Worm (Caenorhabditis elegans): Measurements from ENCODE around the gene srab-6.
"Not testable (repeated sequence)": the region's sequence is repeated elsewhere in the genome, so short reads cannot be mapped to it uniquely, and the experiment has no call there.

The srab-6 gene

DNA sequence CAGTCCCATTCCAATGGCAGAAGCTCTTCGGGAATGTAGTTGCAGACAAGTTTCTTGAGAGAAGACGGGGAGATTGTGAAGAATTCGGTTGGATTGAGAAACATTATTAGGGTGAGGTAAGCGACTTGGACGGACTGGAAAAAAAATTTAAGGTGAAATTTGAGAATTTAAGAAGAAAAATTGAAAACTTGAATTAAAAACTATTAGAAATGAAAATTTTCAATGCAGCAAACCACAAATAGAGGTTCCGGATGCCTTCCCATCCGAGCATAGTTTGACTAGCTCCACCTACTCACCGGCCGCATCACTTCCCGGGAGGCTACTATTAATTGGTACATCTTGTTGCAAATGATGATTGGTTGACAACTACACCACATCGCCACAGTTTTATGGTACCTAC is 38.0 kb downstream of the srab-6 start, which contains the start of gene Y73C8C.8:
Y73C8C.8 (minus strand) TSS at position 101 of the 400 bp plus-strand sequence.
- TF ChIP-seq ceh-43 (GFP tag; optimal IDR thresholded peaks at IDR 0.05) (no peak), elt-1 (tag; optimal IDR thresholded peaks at IDR 0.05; ENCODE audit: borderline replicate concordance, insufficient read depth) (no peak), ham-2 (GFP tag; optimal IDR thresholded peaks at IDR 0.05) (no peak), nhr-28 (tag; optimal IDR thresholded peaks at IDR 0.05) (no peak)

DNA sequence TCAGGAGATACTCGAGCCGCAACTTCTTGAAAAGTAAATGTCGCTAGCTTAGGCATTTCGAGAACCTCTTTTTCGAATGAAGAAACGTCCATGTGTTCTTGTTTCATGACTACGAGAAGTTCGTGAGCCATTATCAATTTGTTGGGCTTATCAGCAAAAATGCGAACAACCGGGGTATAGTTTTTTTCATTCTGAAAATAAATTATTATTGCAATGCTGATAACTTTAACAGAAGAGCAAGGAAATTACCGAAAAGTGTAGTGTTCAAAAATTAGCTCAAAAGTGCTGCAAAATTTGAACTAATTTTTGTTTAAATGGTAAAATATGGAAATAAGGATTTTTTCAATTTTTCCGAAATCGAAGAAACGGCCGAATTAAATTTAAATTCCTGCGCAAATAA is 39.6 kb downstream of the srab-6 start:
- TF ChIP-seq tbx-8 (GFP tag; optimal IDR thresholded peaks at IDR 0.05) (no peak), nhr-12 (tag; optimal IDR thresholded peaks at IDR 0.05) (no peak)

DNA sequence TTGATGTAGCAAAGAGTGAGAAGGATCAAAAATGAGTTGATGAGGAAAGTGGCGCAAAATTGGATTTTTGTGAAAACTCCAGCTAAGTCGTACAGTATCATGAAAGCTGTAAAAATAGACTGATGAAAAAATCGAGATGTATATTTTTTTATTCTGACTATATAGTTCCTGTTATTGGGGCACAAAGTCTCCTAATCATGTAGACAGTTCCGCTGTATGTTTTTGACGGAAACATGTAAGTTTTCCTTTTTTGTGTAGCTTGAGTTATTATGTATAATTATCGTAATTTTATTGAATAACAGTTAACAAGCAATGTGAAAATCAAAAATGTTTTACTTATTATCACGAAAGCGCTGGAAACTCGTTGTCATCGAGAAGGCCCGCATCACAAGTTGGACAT is 44.3 kb downstream of the srab-6 start, which contains the start of gene str-68:
str-68 (minus strand) TSS at position 101 of the 400 bp plus-strand sequence.
- TF ChIP-seq mls-2 (tag; optimal IDR thresholded peaks at IDR 0.05) (no peak), nhr-2 (tag; optimal IDR thresholded peaks at IDR 0.05) (no peak), snpc-4 (tag; optimal IDR thresholded peaks at IDR 0.05) (no peak), nhr-237 (tag; optimal IDR thresholded peaks at IDR 0.05) (no peak), ham-2 (GFP tag; optimal IDR thresholded peaks at IDR 0.05) (no peak), unc-62 (GFP tag; optimal IDR thresholded peaks at IDR 0.05) (no peak), mab-5 (tag; optimal IDR thresholded peaks at IDR 0.05) (no peak), pha-4 (tag; optimal IDR thresholded peaks at IDR 0.05) (no peak), hlh-1 (tag; optimal IDR thresholded peaks at IDR 0.05) (no peak), ceh-43 (GFP tag; optimal IDR thresholded peaks at IDR 0.05) (no peak), nhr-12 (tag; optimal IDR thresholded peaks at IDR 0.05) (no peak), M03D4.4 (tag; optimal IDR thresholded peaks at IDR 0.05) (no peak), tbx-8 (GFP tag; optimal IDR thresholded peaks at IDR 0.05) (no peak), flh-1 (GFP tag; optimal IDR thresholded peaks at IDR 0.05) (no peak)

DNA sequence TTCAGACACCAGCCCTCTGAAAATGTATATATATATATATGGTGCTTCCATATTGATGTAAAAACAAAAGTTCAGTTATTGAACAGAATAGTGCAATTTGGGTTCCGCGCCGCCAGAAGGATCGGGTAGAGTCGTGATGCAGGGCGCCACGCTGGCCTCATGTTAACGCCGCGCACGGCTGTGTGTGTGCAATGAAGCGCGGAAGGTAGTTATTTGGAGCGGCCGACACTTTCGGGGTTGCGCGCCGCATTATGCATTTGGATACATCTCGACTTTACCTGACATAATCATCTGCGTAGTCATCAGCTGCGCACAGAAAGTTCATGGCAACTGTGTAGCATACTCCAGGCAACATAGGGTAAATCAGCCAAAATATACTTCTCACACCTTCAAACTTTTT is 45.0 kb downstream of the srab-6 start:
- no peak for TF ChIP-seq unc-39 (tag; optimal IDR thresholded peaks at IDR 0.05)
- no peak for TF ChIP-seq drap-1 (GFP tag; optimal IDR thresholded peaks at IDR 0.05)
- no peak for TF ChIP-seq mls-2 (tag; optimal IDR thresholded peaks at IDR 0.05)
- TF ChIP-seq bed-3 (GFP tag; optimal IDR thresholded peaks at IDR 0.05) = no peak
- no peak for TF ChIP-seq zip-8 (tag; optimal IDR thresholded peaks at IDR 0.05)
- no peak for TF ChIP-seq ceh-83 (GFP tag; optimal IDR thresholded peaks at IDR 0.05)
- TF ChIP-seq cnd-1 (tag; optimal IDR thresholded peaks at IDR 0.05) = no peak
- no peak for TF ChIP-seq flh-1 (GFP tag; optimal IDR thresholded peaks at IDR 0.05)

DNA sequence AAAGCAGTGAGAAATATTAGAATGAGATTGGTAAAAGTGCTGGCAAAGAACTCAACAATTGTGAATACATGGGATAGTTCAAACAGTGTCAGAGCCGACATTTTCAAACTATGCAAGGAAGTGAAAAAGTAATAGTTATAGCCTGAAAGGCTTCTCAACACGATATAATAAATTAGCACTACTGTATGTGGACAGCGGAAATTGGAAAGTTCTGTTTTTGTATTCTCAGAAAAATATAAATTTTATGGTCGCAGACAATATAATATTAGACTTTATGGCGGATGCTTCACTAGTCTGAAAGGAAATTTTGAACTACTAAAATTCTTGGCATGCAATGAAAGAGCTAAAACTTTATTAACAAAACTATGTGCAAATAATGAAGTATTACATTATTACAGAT is 46.0 kb downstream of the srab-6 start, which contains the start of gene str-69:
str-69 (minus strand) TSS at position 101 of the 400 bp plus-strand sequence.
- TF ChIP-seq lin-32 (GFP tag; optimal IDR thresholded peaks at IDR 0.05) (no peak), flh-1 (GFP tag; optimal IDR thresholded peaks at IDR 0.05) (no peak), ceh-43 (GFP tag; optimal IDR thresholded peaks at IDR 0.05) (no peak), mls-2 (tag; optimal IDR thresholded peaks at IDR 0.05) (no peak), drap-1 (GFP tag; optimal IDR thresholded peaks at IDR 0.05) (no peak), ces-1 (GFP tag; optimal IDR thresholded peaks at IDR 0.05) (no peak), elt-3 (tag; optimal IDR thresholded peaks at IDR 0.05) (no peak), pha-4 (tag; optimal IDR thresholded peaks at IDR 0.05) (no peak), nhr-12 (tag; optimal IDR thresholded peaks at IDR 0.05) (no peak)

DNA sequence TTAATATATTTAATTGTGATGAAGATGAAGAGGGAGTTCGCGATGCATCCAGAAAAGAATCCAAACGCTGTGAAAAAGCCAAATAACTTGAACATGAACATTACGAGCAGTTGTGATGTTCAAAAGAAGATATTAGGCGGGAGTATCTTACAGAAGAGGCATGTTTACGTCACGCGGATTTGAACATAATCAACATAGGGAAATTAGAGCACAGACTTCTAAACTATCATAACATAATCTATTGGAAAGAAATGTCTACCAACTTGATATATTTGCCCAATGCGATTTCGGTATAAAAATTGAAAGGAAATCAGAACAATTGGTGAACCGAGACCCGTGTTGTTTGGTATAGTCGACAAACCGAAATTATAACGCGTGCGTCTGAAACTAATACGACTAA is 47.6 kb downstream of the srab-6 start, which contains the start of gene str-66:
str-66 (minus strand) TSS at position 101 of the 400 bp plus-strand sequence.
- no peak for TF ChIP-seq blmp-1 (tag; optimal IDR thresholded peaks at IDR 0.05)
- no peak for TF ChIP-seq ceh-83 (GFP tag; optimal IDR thresholded peaks at IDR 0.05)

DNA sequence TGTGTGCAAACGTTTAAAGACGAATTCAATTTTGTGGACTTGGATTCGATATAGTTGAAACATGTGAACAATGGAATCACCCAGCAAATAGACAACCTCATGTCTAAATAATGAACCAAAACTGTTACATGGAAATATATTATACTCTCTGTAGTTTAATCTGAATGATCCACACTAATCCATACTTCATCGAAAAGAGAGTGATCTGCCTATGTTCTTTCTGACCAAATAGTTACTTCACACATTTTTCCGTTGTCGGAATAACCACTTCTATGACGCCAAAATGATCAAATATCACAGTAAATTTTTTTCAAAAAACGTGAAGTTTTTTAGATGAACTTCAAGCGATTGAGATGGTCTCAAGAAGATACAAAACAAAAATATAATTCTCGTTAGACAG is 49.7 kb downstream of the srab-6 start, which contains the start of gene Y73C8C.4:
Y73C8C.4 (minus strand) TSS at position 101 of the 400 bp plus-strand sequence.
- TF ChIP-seq cnd-1 (tag; optimal IDR thresholded peaks at IDR 0.05); elt-3 (tag; optimal IDR thresholded peaks at IDR 0.05); unc-120 (tag; optimal IDR thresholded peaks at IDR 0.05; ENCODE audit: poor library complexity, severe bottlenecking): not testable (repeated sequence)

Measured in whole organism, mixed stage, embryonic.